Worm (Caenorhabditis elegans) whole organism, L4 larva: Measurements from ENCODE around the gene F47B10.6.

Experiments used
- F37D6.2 ChIP-seq: sonication (generic microtip); optimal IDR thresholded peaks from 2 replicates; lab custom pipeline; 2016; ENCODE audit warnings: mild to moderate bottlenecking, missing genetic modification characterization, missing compliant biosample characterization
- Y105C5A.15 ChIP-seq: fragments of 200-800 bp; sonication (Bioruptor generic); IDR thresholded peaks from 2 replicates; pipeline ENCODE4 v1.3.6; 2022; ENCODE audit warnings: missing genetic modification characterization, missing compliant biosample characterization
- Y5F2A.4 ChIP-seq: fragments of 200-800 bp; sonication (Bioruptor generic); optimal IDR thresholded peaks from 2 replicates; lab custom pipeline; 2018; ENCODE audit warnings: mild to moderate bottlenecking, missing genetic modification characterization, missing compliant biosample characterization
- ZK546.5 ChIP-seq, 2 experiments: sonication (generic microtip); optimal IDR thresholded peaks; 2 replicates each; lab custom pipeline; 2017; ENCODE audit warnings: missing biosample characterization in 2 of 2, missing genetic modification characterization in 2 of 2
- aly-2 ChIP-seq: sonication (generic microtip); optimal IDR thresholded peaks from 2 replicates; lab custom pipeline; 2018; ENCODE audit warnings: missing biosample characterization, missing genetic modification characterization
- arid-1 ChIP-seq: fragments of 200-800 bp; sonication (Bioruptor generic); conservative IDR thresholded peaks from 2 replicates; pipeline ENCODE4 v1.3.6; 2022; ENCODE audit warnings: missing genetic modification reagents, missing genetic modification characterization, missing compliant biosample characterization
- attf-4 ChIP-seq: sonication (generic microtip); optimal IDR thresholded peaks from 3 replicates; lab custom pipeline; 2017; ENCODE audit warnings: missing biosample characterization, missing genetic modification characterization
- ceh-20 ChIP-seq: fragments of 200-800 bp; sonication (Bioruptor generic); IDR thresholded peaks from 2 replicates; pipeline ENCODE4 v1.3.6; 2022; ENCODE audit warnings: missing genetic modification reagents, missing genetic modification characterization, missing compliant biosample characterization
- ceh-32 ChIP-seq: sonication (generic microtip); optimal IDR thresholded peaks from 2 replicates; lab custom pipeline; 2016; ENCODE audit warnings: mild to moderate bottlenecking, missing genetic modification characterization, missing compliant biosample characterization; ENCODE audit not compliant: poor library complexity
- ceh-44 ChIP-seq: fragments of 200-800 bp; sonication (Bioruptor generic); IDR thresholded peaks from 2 replicates; pipeline ENCODE4 v1.3.6; 2022; ENCODE audit warnings: missing genetic modification reagents, missing genetic modification characterization, missing compliant biosample characterization
- ceh-62 ChIP-seq: sonication (generic microtip); optimal IDR thresholded peaks from 2 replicates; lab custom pipeline; 2017; ENCODE audit warnings: missing biosample characterization, missing genetic modification characterization
- ceh-82 ChIP-seq: sonication (generic microtip); optimal IDR thresholded peaks from 2 replicates; lab custom pipeline; 2017; ENCODE audit warnings: missing biosample characterization, missing genetic modification characterization
- daf-19 ChIP-seq: fragments of 200-800 bp; sonication (Bioruptor generic); conservative IDR thresholded peaks from 2 replicates; pipeline ENCODE4 v1.3.6; 2022; ENCODE audit warnings: missing genetic modification characterization, missing compliant biosample characterization
- daf-8 ChIP-seq: fragments of 200-800 bp; sonication (Bioruptor generic); IDR thresholded peaks from 2 replicates; pipeline ENCODE4 v1.3.6; 2022; ENCODE audit warnings: missing genetic modification characterization, missing compliant biosample characterization
- dmd-6 ChIP-seq: fragments of 200-800 bp; sonication (Bioruptor generic); IDR thresholded peaks from 2 replicates; pipeline ENCODE4 v1.3.6; 2022; ENCODE audit warnings: missing genetic modification reagents, missing genetic modification characterization, missing compliant biosample characterization
- dmd-8 ChIP-seq: fragments of 200-800 bp; sonication (Bioruptor generic); IDR thresholded peaks from 2 replicates; pipeline ENCODE4 v1.3.6; 2022; ENCODE audit warnings: missing genetic modification characterization, missing compliant biosample characterization
- dpl-1 ChIP-seq: fragments of 150-350 bp; optimal IDR thresholded peaks from 2 replicates; lab custom pipeline; 2014; ENCODE audit warnings: missing biosample characterization, missing genetic modification reagents, missing genetic modification characterization
- egl-27 ChIP-seq: sonication (generic microtip); optimal IDR thresholded peaks from 3 replicates; lab custom pipeline; 2017; ENCODE audit warnings: missing biosample characterization, missing genetic modification reagents, missing genetic modification characterization
- fos-1 ChIP-seq: fragments of 150-350 bp; optimal IDR thresholded peaks from 2 replicates; lab custom pipeline; 2014; ENCODE audit warnings: missing biosample characterization, missing genetic modification characterization
- hif-1 ChIP-seq, 2 experiments: sonication (generic microtip); optimal IDR thresholded peaks; 2 replicates each; lab custom pipeline; 2016 to 2017; ENCODE audit warnings: missing compliant biosample characterization in 2 of 2, missing genetic modification characterization in 2 of 2, missing genetic modification reagents in 2 of 2, missing genotype in 2 of 2, mild to moderate bottlenecking in 1 of 2
- hmg-1.1 ChIP-seq: fragments of 200-800 bp; sonication (Bioruptor generic); IDR thresholded peaks from 2 replicates; pipeline ENCODE4 v1.3.6; 2022; ENCODE audit warnings: missing genetic modification reagents, missing genetic modification characterization, missing compliant biosample characterization
- jun-1 ChIP-seq: fragments of 150-350 bp; optimal IDR thresholded peaks from 2 replicates; lab custom pipeline; 2014; ENCODE audit warnings: missing biosample characterization, missing genetic modification reagents, missing genetic modification characterization
- lin-29 ChIP-seq: fragments of 200-800 bp; sonication (Bioruptor generic); IDR thresholded peaks from 2 replicates; pipeline ENCODE4 v1.3.6; 2022; ENCODE audit warnings: missing genetic modification reagents, missing genetic modification characterization, missing compliant biosample characterization
- lir-3 ChIP-seq: sonication (generic microtip); optimal IDR thresholded peaks from 2 replicates; lab custom pipeline; 2016; ENCODE audit warnings: mild to moderate bottlenecking, missing genetic modification characterization, missing compliant biosample characterization
- madf-5 ChIP-seq, 2 experiments: fragments of 200-800 bp; sonication (Bioruptor generic); IDR thresholded peaks; 2 replicates each; pipeline ENCODE4 v1.3.6; 2022; ENCODE audit warnings: missing compliant biosample characterization in 2 of 2, missing genetic modification characterization in 2 of 2
- mdl-1 ChIP-seq, 2 experiments: fragments of 150-350 bp in 1 of 2; sonication (generic microtip) in 1 of 2; optimal IDR thresholded peaks; 2 replicates each; lab custom pipeline; 2014 to 2017; ENCODE audit warnings: missing biosample characterization in 2 of 2, missing genetic modification characterization in 2 of 2
- mdt-29 ChIP-seq: fragments of 200-800 bp; sonication (Bioruptor generic); IDR thresholded peaks from 2 replicates; pipeline ENCODE4 v1.3.6; 2022; ENCODE audit warnings: missing genetic modification reagents, missing genetic modification characterization, missing compliant biosample characterization
- nhr-102 ChIP-seq: sonication (generic microtip); optimal IDR thresholded peaks from 2 replicates; lab custom pipeline; 2016; ENCODE audit warnings: mild to moderate bottlenecking, missing genetic modification characterization, moderate library complexity, missing compliant biosample characterization
- nhr-111 ChIP-seq: fragments of 200-800 bp; sonication (Bioruptor generic); optimal IDR thresholded peaks from 2 replicates; lab custom pipeline; 2018; ENCODE audit warnings: mild to moderate bottlenecking, missing genetic modification characterization, missing compliant biosample characterization
- nhr-41 ChIP-seq: fragments of 200-800 bp; sonication (Bioruptor generic); IDR thresholded peaks from 2 replicates; pipeline ENCODE4 v1.3.6; 2022; ENCODE audit warnings: missing genetic modification reagents, missing genetic modification characterization, missing compliant biosample characterization
- nhr-42 ChIP-seq: fragments of 200-800 bp; sonication (Bioruptor generic); IDR thresholded peaks from 2 replicates; pipeline ENCODE4 v1.3.6; 2022; ENCODE audit warnings: missing genetic modification characterization, missing compliant biosample characterization
- nhr-48 ChIP-seq: sonication (generic microtip); optimal IDR thresholded peaks from 2 replicates; lab custom pipeline; 2016; ENCODE audit warnings: mild to moderate bottlenecking, missing genetic modification characterization, missing compliant biosample characterization
- nhr-76 ChIP-seq: fragments of 150-350 bp; optimal IDR thresholded peaks from 2 replicates; lab custom pipeline; 2014; ENCODE audit warnings: missing biosample characterization, missing genetic modification characterization
- nhr-77 ChIP-seq: fragments of 150-350 bp; optimal IDR thresholded peaks from 2 replicates; lab custom pipeline; 2014; ENCODE audit warnings: missing biosample characterization, missing genetic modification characterization
- php-3 ChIP-seq: fragments of 200-800 bp; sonication (Bioruptor generic); IDR thresholded peaks from 2 replicates; pipeline ENCODE4 v1.3.6; 2022; ENCODE audit warnings: missing genetic modification reagents, missing genetic modification characterization, missing compliant biosample characterization
- rbr-2 ChIP-seq: sonication (generic microtip); optimal IDR thresholded peaks from 2 replicates; lab custom pipeline; 2016; ENCODE audit warnings: missing genotype, missing genetic modification characterization, missing compliant biosample characterization
- saeg-2 ChIP-seq: fragments of 200-800 bp; sonication (Bioruptor generic); IDR thresholded peaks from 2 replicates; pipeline ENCODE4 v1.3.6; 2022; ENCODE audit warnings: missing genetic modification reagents, missing genetic modification characterization, missing compliant biosample characterization
- set-16 ChIP-seq: fragments of 200-800 bp; sonication (Bioruptor generic); IDR thresholded peaks from 2 replicates; pipeline ENCODE4 v1.3.6; 2022; ENCODE audit warnings: missing genetic modification reagents, missing genetic modification characterization, missing compliant biosample characterization
- snpc-1.2 ChIP-seq: fragments of 200-800 bp; sonication (Bioruptor generic); IDR thresholded peaks from 2 replicates; pipeline ENCODE4 v1.3.6; 2022; ENCODE audit warnings: missing genetic modification reagents, missing genetic modification characterization, missing compliant biosample characterization
- spr-3 ChIP-seq: fragments of 200-800 bp; sonication (Bioruptor generic); optimal IDR thresholded peaks from 2 replicates; lab custom pipeline; 2018; ENCODE audit warnings: mild to moderate bottlenecking, missing genetic modification characterization, missing compliant biosample characterization
- tag-97 ChIP-seq: fragments of 200-800 bp; sonication (Bioruptor generic); IDR thresholded peaks from 2 replicates; pipeline ENCODE4 v1.3.6; 2022; ENCODE audit warnings: missing genetic modification characterization, missing compliant biosample characterization
- unc-62 ChIP-seq, 3 experiments: fragments of 150-350 bp in 1 of 3; sonication (generic microtip); optimal IDR thresholded peaks in 2 of 3; peaks in 1 of 3; 1 replicate in 1 of 3; 2 replicates in 2 of 3; lab custom pipeline; 2014 to 2017; ENCODE audit warnings: missing biosample characterization in 3 of 3, missing genetic modification characterization in 3 of 3, missing genetic modification reagents in 3 of 3, missing genotype in 1 of 3
- vab-7 ChIP-seq: fragments of 200-800 bp; sonication (Bioruptor generic); IDR thresholded peaks from 2 replicates; pipeline ENCODE4 v1.3.6; 2022; ENCODE audit warnings: missing genetic modification reagents, missing genetic modification characterization, missing compliant biosample characterization
- zip-11 ChIP-seq: fragments of 200-800 bp; sonication (Bioruptor generic); IDR thresholded peaks from 2 replicates; pipeline ENCODE4 v1.3.6; 2022; ENCODE audit warnings: missing genetic modification characterization, missing compliant biosample characterization
- ztf-11 ChIP-seq: fragments of 150-350 bp; optimal IDR thresholded peaks from 2 replicates; lab custom pipeline; 2014; ENCODE audit warnings: missing biosample characterization, missing genetic modification characterization

F47B10.6 gene

DNA sequence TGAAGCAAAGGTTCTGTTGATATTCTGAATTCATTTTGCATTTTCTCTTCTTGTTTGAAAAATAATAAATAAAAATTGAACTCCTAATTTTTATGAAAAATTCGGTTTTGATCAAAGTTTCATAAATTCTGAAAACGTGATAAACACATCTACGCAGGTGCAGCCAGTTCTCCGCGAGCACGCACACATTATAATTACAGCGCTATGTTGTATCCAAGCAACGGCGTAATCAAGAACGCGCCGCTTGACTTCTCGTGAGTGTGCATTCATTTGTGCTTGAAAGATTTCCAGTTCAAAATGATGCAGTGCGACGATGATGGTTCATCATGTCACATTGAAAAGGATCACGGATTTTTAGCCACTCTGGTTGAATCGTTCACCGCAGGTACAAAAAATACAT lies 3.6 kb downstream of the F47B10.6 start, which contains the start of gene F47B10.3:
TSS of gene F47B10.3 (plus strand) at position 301 of the 400 bp plus-strand sequence.
- TF ChIP-seq ceh-32, result no peak
- no peak for TF ChIP-seq tag-97 (GFP tag; lab: Robert Waterston, UW)
- no peak for TF ChIP-seq mdt-29 (GFP tag; lab: Robert Waterston, UW)
- TF ChIP-seq spr-3 (GFP tag; lab: Kevin White, UChicago), result no peak
- no peak for TF ChIP-seq Y105C5A.15
- TF ChIP-seq rbr-2 (tag; lab: Kevin White, UChicago), result no peak
- no peak for TF ChIP-seq lin-29 (GFP tag; lab: Robert Waterston, UW)
- TF ChIP-seq zip-11 (GFP tag; lab: Robert Waterston, UW), result no peak
- no peak for TF ChIP-seq nhr-77 (tag; lab: Kevin White, UChicago)
- no peak for TF ChIP-seq nhr-111
- no peak for TF ChIP-seq php-3 (GFP tag; lab: Robert Waterston, UW)
- TF ChIP-seq Y5F2A.4 (GFP tag; lab: Kevin White, UChicago), result no peak
- TF ChIP-seq madf-5 (GFP tag; IDR thresholded peaks at IDR 0.05; lab: Robert Waterston, UW), result no peak
- no peak for TF ChIP-seq ceh-82 (tag; lab: Kevin White, UChicago)
- TF ChIP-seq ZK546.5 (tag; optimal IDR thresholded peaks at IDR 0.05; lab: Kevin White, UChicago), result no peak
- TF ChIP-seq daf-8 (GFP tag; lab: Robert Waterston, UW), result no peak
- TF ChIP-seq snpc-1.2, result no peak
- no peak for TF ChIP-seq F37D6.2 (tag; lab: Kevin White, UChicago)
- no peak for TF ChIP-seq mdl-1 (tag; optimal IDR thresholded peaks at IDR 0.05; lab: Kevin White, UChicago)

DNA sequence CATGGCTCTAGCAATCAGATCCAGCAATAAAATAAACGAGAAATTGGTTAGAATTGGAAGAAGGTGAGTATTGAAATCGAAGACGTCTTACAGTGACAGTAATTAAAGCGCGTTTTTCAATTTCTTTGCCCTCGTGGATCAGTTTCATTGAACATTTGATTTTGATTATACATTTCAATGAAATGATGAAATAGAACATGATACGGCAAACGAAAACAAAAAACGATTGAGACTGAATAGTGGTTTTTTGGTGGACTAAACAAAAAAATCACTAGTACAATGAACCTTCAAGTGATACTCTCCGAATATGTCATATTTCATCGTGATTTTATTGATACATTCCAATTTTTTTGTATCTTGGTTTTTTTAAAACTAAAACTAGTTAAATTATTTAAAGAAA lies 8.2 kb downstream of the F47B10.6 start, which contains the start of gene haly-1:
TSS of gene haly-1 (minus strand) at position 101 of the 400 bp plus-strand sequence.
- TF ChIP-seq daf-8 (GFP tag; lab: Robert Waterston, UW), result no peak
- no peak for TF ChIP-seq Y5F2A.4 (GFP tag; lab: Kevin White, UChicago)
- no peak for TF ChIP-seq egl-27 (tag; lab: Kevin White, UChicago)
- TF ChIP-seq ZK546.5 (tag; optimal IDR thresholded peaks at IDR 0.05; lab: Kevin White, UChicago), result no peak
- TF ChIP-seq unc-62 (GFP tag; optimal IDR thresholded peaks at IDR 0.05 in 1 of 2; lab: Kevin White, UChicago), result no peak
- no peak for TF ChIP-seq unc-62 (tag; optimal IDR thresholded peaks at IDR 0.05; lab: Kevin White, UChicago)
- no peak for TF ChIP-seq nhr-48 (tag; lab: Kevin White, UChicago)
- no peak for TF ChIP-seq hif-1 (tag; optimal IDR thresholded peaks at IDR 0.05; lab: Kevin White, UChicago)
- TF ChIP-seq F37D6.2 (tag; lab: Kevin White, UChicago), result no peak
- TF ChIP-seq vab-7, result no peak
- TF ChIP-seq dmd-8 (GFP tag; lab: Robert Waterston, UW), result no peak
- no peak for TF ChIP-seq zip-11 (GFP tag; lab: Robert Waterston, UW)
- no peak for TF ChIP-seq daf-19 (GFP tag; lab: Robert Waterston, UW)
- no peak for TF ChIP-seq ztf-11
- TF ChIP-seq rbr-2 (tag; lab: Kevin White, UChicago), result no peak
- no peak for TF ChIP-seq php-3 (GFP tag; lab: Robert Waterston, UW)
- TF ChIP-seq nhr-102 (tag; lab: Kevin White, UChicago), result no peak
- TF ChIP-seq Y105C5A.15, result no peak

DNA sequence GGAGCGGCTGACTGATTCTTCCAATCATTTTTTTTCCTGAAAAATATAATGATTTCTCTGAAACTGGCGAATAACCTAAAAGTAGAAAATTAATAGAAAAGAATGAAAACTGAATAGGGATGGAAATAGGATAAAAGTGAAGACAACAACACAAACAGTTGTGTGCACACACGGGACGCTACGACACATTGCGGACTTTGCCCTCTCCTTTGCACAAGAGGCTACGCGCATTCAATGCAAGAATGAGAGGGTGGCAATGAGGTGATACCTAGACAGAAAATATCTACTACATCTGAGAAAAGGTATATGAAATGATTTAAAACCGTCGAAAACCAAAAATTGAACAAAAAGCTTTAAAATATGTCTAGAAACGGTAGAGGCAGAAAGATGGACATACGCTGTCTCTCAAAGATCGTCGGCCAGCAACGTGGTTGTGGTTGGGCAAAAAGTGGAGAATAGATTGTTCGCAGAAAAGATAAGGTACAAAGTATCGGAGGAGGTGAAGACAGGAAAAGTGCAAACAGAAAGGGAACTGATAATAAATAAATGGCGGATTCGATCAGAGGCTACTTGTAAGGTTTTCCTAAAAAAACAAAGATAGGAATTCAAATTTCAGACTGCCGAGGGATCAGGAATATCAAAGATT lies 11.9 kb downstream of the F47B10.6 start, which contains the start of gene suca-1:
TSS of gene suca-1 (minus strand) at position 36 of the 646 bp plus-strand sequence.
- TF ChIP-seq nhr-102 (tag; lab: Kevin White, UChicago), result no peak
- TF ChIP-seq dmd-8 (GFP tag; lab: Robert Waterston, UW), result no peak
- TF ChIP-seq set-16 (GFP tag; lab: Robert Waterston, UW), result no peak
- TF ChIP-seq saeg-2, result 0 out of 2 replicates have a peak, but pooled peaks have one; percentile 18
- no peak for TF ChIP-seq fos-1 (tag; lab: Kevin White, UChicago)
- peak in 1 of 2 experiments; percentile 71 for TF ChIP-seq unc-62 (GFP tag; optimal IDR thresholded peaks at IDR 0.05 in 1 of 2; lab: Kevin White, UChicago)
- no peak for TF ChIP-seq unc-62 (tag; optimal IDR thresholded peaks at IDR 0.05; lab: Kevin White, UChicago)
- TF ChIP-seq ceh-44 (GFP tag; lab: Robert Waterston, UW), result no peak
- TF ChIP-seq dpl-1 (GFP tag; lab: Kevin White, UChicago), result no peak
- TF ChIP-seq nhr-41 (GFP tag; lab: Robert Waterston, UW), result no peak
- no peak for TF ChIP-seq jun-1 (tag; lab: Kevin White, UChicago)
- TF ChIP-seq dmd-6 (GFP tag; lab: Robert Waterston, UW), result peak; percentile 67
- no peak for TF ChIP-seq ztf-11
- no peak for TF ChIP-seq nhr-76 (tag; lab: Kevin White, UChicago)
- no peak for TF ChIP-seq attf-4 (tag; lab: Kevin White, UChicago)
- TF ChIP-seq ceh-20, result no peak
- no peak for TF ChIP-seq zip-11 (GFP tag; lab: Robert Waterston, UW)
- TF ChIP-seq hmg-1.1 (GFP tag; lab: Robert Waterston, UW), result peak; percentile 60; the same call in 1 of the 2 replicates
- TF ChIP-seq nhr-42 (GFP tag; lab: Robert Waterston, UW), result no peak
- TF ChIP-seq arid-1 (GFP tag; lab: Robert Waterston, UW), result no peak
- TF ChIP-seq lir-3 (tag; lab: Kevin White, UChicago), result no peak
- TF ChIP-seq ceh-62 (tag; lab: Kevin White, UChicago), result no peak
- TF ChIP-seq aly-2 (tag; lab: Kevin White, UChicago), result no peak
